Fruit fly (Drosophila melanogaster): ENCODE results near the gene CG10337.

Gene CG10337

DNA sequence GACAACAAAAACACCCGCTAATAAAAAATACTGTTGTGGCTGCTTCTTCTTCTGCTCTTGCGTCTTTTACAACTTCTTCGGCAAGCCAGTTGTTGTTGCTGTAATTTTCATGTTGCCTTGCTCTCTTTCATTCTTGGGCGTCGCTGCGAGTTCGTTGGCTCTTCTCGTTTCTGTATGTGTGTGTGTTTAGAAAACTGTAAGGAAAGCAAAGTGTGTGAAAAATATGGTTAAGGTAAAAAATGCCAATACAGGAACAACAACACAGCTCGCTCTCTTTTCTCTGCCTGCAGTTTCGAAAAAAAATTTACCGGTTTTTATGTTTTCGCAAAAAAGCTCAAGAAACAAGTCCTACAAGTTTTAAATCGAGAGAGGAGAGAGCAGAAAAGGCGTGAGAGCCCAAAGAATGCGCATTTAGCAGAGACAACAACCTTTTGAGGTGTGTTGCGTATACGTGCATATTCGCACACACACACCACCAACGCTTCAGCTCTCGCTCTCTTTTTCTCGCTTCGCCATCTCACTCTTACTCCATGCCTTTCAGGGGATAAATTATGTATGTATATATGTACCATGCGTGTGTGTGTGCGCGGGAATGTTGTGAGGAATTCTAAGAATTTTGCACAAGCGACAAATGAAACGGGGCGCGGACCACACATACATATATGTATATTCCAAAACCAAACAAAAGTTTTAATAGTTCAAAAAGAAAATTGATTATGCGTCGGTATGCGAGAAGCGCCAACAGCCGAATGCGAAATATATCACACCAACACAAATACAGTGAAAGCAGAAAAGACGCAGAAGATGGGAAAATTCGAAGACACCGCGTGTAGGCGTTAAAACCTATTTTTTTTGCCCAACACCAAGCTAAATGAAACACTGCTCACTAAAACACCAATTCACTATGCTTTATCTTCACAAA is 25.1 kb upstream of the CG10337 start:
- TF ChIP-seq foxo (GFP tag; optimal IDR thresholded peaks at IDR 0.05) (no peak), Dfd (GFP tag; optimal IDR thresholded peaks at IDR 0.05) (no peak), Hnf4 (GFP tag; optimal IDR thresholded peaks at IDR 0.05) (no peak), jim (GFP tag; optimal IDR thresholded peaks at IDR 0.05) (no peak), h (GFP tag; optimal IDR thresholded peaks at IDR 0.05) (peak; percentile 5), GATAd (GFP tag; optimal IDR thresholded peaks at IDR 0.05) (no peak), woc (GFP tag; optimal IDR thresholded peaks at IDR 0.05) (no peak), dl (GFP tag; optimal IDR thresholded peaks at IDR 0.05; ENCODE audit: insufficient read depth in 1 of 2, partially characterized antibody in 2 of 2) (peak; percentile 70 to 77), dsf (GFP tag; optimal IDR thresholded peaks at IDR 0.05; ENCODE audit: borderline replicate concordance) (no peak), Myc (optimal IDR thresholded peaks at IDR 0.05) (no peak), Sp1 (GFP tag; optimal IDR thresholded peaks at IDR 0.05) (no peak), Vsx2 (GFP tag; optimal IDR thresholded peaks at IDR 0.05; ENCODE audit: partially characterized antibody) (peak; percentile 22), Abd-B (GFP tag; optimal IDR thresholded peaks at IDR 0.05) (no peak), N (GFP tag; optimal IDR thresholded peaks at IDR 0.05) (peak; percentile 94), br (GFP tag; optimal IDR thresholded peaks at IDR 0.05) (no peak), CG9705 (GFP tag; optimal IDR thresholded peaks at IDR 0.05) (no peak), OdsH (GFP tag; optimal IDR thresholded peaks at IDR 0.05) (no peak), lola (GFP tag; optimal IDR thresholded peaks at IDR 0.05) (no peak), tai (GFP tag; optimal IDR thresholded peaks at IDR 0.05) (peak; percentile 46), usp (GFP tag; optimal IDR thresholded peaks at IDR 0.05) (no peak), Jra (GFP tag; optimal IDR thresholded peaks at IDR 0.05) (no peak), CrebA (GFP tag; optimal IDR thresholded peaks at IDR 0.05; ENCODE audit: borderline replicate concordance) (no peak), rgr (GFP tag; optimal IDR thresholded peaks at IDR 0.05) (no peak), HLH106 (tag; optimal IDR thresholded peaks at IDR 0.05) (no peak), Rel (GFP tag; optimal IDR thresholded peaks at IDR 0.05) (no peak), Rel (tag; optimal IDR thresholded peaks at IDR 0.05) (no peak), sage (GFP tag; optimal IDR thresholded peaks at IDR 0.05) (no peak), pan (optimal IDR thresholded peaks at IDR 0.05) (no peak), ey (GFP tag; optimal IDR thresholded peaks at IDR 0.05) (no peak), Hr78 (GFP tag; optimal IDR thresholded peaks at IDR 0.05) (no peak), brk (GFP tag; optimal IDR thresholded peaks at IDR 0.05) (peak; percentile 86), psq (GFP tag; optimal IDR thresholded peaks at IDR 0.05) (peak; percentile 91), CG32264 (GFP tag; optimal IDR thresholded peaks at IDR 0.05) (no peak), dmrt93B (GFP tag; optimal IDR thresholded peaks at IDR 0.05) (no peak), Dif (GFP tag; optimal IDR thresholded peaks at IDR 0.05; ENCODE audit: partially characterized antibody) (peak; percentile 84), Mio (GFP tag; optimal IDR thresholded peaks at IDR 0.05) (no peak), fru (GFP tag; optimal IDR thresholded peaks at IDR 0.05) (peak; percentile 22), sv (GFP tag; optimal IDR thresholded peaks at IDR 0.05) (no peak), Hr83 (GFP tag; optimal IDR thresholded peaks at IDR 0.05; ENCODE audit: poor library complexity, severe bottlenecking) (peak; percentile 70)

dm6 chr2L:19570806-19571254 is 24.1 kb upstream of the CG10337 start:
- TF ChIP-seq dl (GFP tag; optimal IDR thresholded peaks at IDR 0.05; ENCODE audit: insufficient read depth in 1 of 2, partially characterized antibody in 2 of 2) (peak in 1 of 2 experiments; percentile 1), N (GFP tag; optimal IDR thresholded peaks at IDR 0.05) (no peak), OdsH (GFP tag; optimal IDR thresholded peaks at IDR 0.05) (peak; percentile 39), Myc (optimal IDR thresholded peaks at IDR 0.05) (no peak), brk (GFP tag; optimal IDR thresholded peaks at IDR 0.05) (peak; percentile 41), Sp1 (GFP tag; optimal IDR thresholded peaks at IDR 0.05) (peak; percentile 15), Hnf4 (GFP tag; optimal IDR thresholded peaks at IDR 0.05) (peak; percentile 1), HLH106 (tag; optimal IDR thresholded peaks at IDR 0.05) (peak; percentile 37), woc (GFP tag; optimal IDR thresholded peaks at IDR 0.05) (peak; percentile 51), usp (GFP tag; optimal IDR thresholded peaks at IDR 0.05) (no peak), Jra (GFP tag; optimal IDR thresholded peaks at IDR 0.05) (no peak), br (GFP tag; optimal IDR thresholded peaks at IDR 0.05) (peak; percentile 46), fru (GFP tag; optimal IDR thresholded peaks at IDR 0.05) (peak; percentile 55), rgr (GFP tag; optimal IDR thresholded peaks at IDR 0.05) (peak; percentile 57), foxo (GFP tag; optimal IDR thresholded peaks at IDR 0.05) (peak in 1 of 2 experiments; percentile 62), GATAd (GFP tag; optimal IDR thresholded peaks at IDR 0.05) (no peak), ey (GFP tag; optimal IDR thresholded peaks at IDR 0.05) (peak; percentile 57), Rel (GFP tag; optimal IDR thresholded peaks at IDR 0.05) (no peak), Rel (tag; optimal IDR thresholded peaks at IDR 0.05) (peak; percentile 4), tai (GFP tag; optimal IDR thresholded peaks at IDR 0.05) (no peak), dmrt93B (GFP tag; optimal IDR thresholded peaks at IDR 0.05) (no peak), h (GFP tag; optimal IDR thresholded peaks at IDR 0.05) (peak; percentile 64)
